Fruit fly (Drosophila melanogaster): ENCODE measurements around the gene CG31689.

- TF ChIP-seq kay (GFP tag; optimal IDR thresholded peaks at IDR 0.05), result no peak
- TF ChIP-seq zfh1 (GFP tag; IDR thresholded peaks at IDR 0.05), result no peak
- no peak for TF ChIP-seq Sox100B (GFP tag; optimal IDR thresholded peaks at IDR 0.05)
Observed at dm6 chr2L:2771676-2772075, 46.2 kb downstream of the CG31689 start, which contains the start of gene CG15399.

Measured in whole organism, embryonic.